Worm (Caenorhabditis elegans) whole organism, L4 larva: ENCODE measurements around the gene M142.5.

Experiments
- R02D3.7 ChIP-seq: fragments of 150-350 bp; sonication (generic microtip); optimal IDR thresholded peaks from 3 replicates; lab custom pipeline; 2014; ENCODE audit warnings: missing biosample characterization, missing genetic modification characterization
- nhr-102 ChIP-seq: sonication (generic microtip); optimal IDR thresholded peaks from 2 replicates; lab custom pipeline; 2016; ENCODE audit warnings: mild to moderate bottlenecking, missing genetic modification characterization, moderate library complexity, missing compliant biosample characterization
- snpc-4 ChIP-seq: fragments of 150-350 bp; optimal IDR thresholded peaks from 2 replicates; lab custom pipeline; 2014; ENCODE audit warnings: missing biosample characterization, missing genetic modification characterization
- unc-39 ChIP-seq: sonication (generic microtip); optimal IDR thresholded peaks from 2 replicates; lab custom pipeline; 2017; ENCODE audit warnings: missing biosample characterization, missing genetic modification characterization
- vab-7 ChIP-seq: fragments of 200-800 bp; sonication (Bioruptor generic); IDR thresholded peaks from 2 replicates; pipeline ENCODE4 v1.3.6; 2022; ENCODE audit warnings: missing genetic modification reagents, missing genetic modification characterization, missing compliant biosample characterization

DNA sequence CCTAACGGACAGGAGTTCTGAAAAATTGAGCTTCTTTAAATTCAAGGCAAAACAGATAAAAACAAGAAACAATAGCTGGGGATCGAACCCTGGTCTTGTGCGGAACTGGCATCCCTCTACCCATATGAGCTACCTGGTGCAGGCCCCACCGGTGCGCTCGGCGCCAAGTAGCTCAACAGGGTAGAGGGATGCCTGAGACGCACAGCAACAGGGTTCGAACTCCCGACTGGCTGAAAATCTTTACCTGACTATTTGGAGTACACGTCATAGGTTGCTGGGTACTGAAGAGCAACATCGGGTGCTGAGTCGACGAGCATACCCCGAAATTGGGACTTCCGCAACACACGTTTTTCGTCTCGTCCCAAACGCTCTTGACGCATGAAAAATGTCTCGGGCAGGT is 31.9 kb downstream of the M142.5 start:
- TF ChIP-seq nhr-102 (tag; lab: Kevin White, UChicago) (no peak), snpc-4 (no peak), unc-39 (tag; lab: Kevin White, UChicago) (no peak), vab-7 (no peak), R02D3.7 (tag; lab: Kevin White, UChicago) (no peak)
